Worm (Caenorhabditis elegans): ENCODE results near the gene cyp-35D1.

ce11 chrV:16057010-16057463 is 12.0 kb upstream of the cyp-35D1 start, which contains the start of gene F14H3.5:
- TF ChIP-seq unc-62 (GFP tag; optimal IDR thresholded peaks at IDR 0.05): no peak
- no peak for TF ChIP-seq snpc-4 (tag; optimal IDR thresholded peaks at IDR 0.05)
- no peak for TF ChIP-seq ceh-9 (tag; optimal IDR thresholded peaks at IDR 0.05)
- TF ChIP-seq unc-39 (tag; optimal IDR thresholded peaks at IDR 0.05): no peak
- no peak for TF ChIP-seq nhr-11 (tag; optimal IDR thresholded peaks at IDR 0.05)
- TF ChIP-seq nhr-237 (tag; optimal IDR thresholded peaks at IDR 0.05): no peak
- TF ChIP-seq nhr-77 (tag; optimal IDR thresholded peaks at IDR 0.05): no peak

Measured in whole organism, L3 larva.